Worm (Caenorhabditis elegans) whole organism, L1 larva: ENCODE results near the gene R09B5.11.

Source experiments
- blmp-1 ChIP-seq: fragments of 150-350 bp; optimal IDR thresholded peaks from 2 replicates; lab custom pipeline; 2014; ENCODE audit warnings: missing biosample characterization, missing genetic modification characterization
- ces-1 ChIP-seq: fragments of 150-350 bp; optimal IDR thresholded peaks from 2 replicates; lab custom pipeline; 2014; ENCODE audit warnings: missing biosample characterization, missing genetic modification reagents, missing genetic modification characterization
- fos-1 ChIP-seq: fragments of 150-350 bp; optimal IDR thresholded peaks from 2 replicates; lab custom pipeline; 2014; ENCODE audit warnings: missing biosample characterization, missing genetic modification characterization
- mep-1 ChIP-seq: fragments of 150-350 bp; optimal IDR thresholded peaks from 2 replicates; lab custom pipeline; 2014; ENCODE audit warnings: missing biosample characterization, missing genetic modification characterization
- nhr-237 ChIP-seq: fragments of 150-350 bp; optimal IDR thresholded peaks from 2 replicates; lab custom pipeline; 2014; ENCODE audit warnings: missing biosample characterization, missing genetic modification characterization
- nhr-28 ChIP-seq: fragments of 150-350 bp; optimal IDR thresholded peaks from 2 replicates; lab custom pipeline; 2014; ENCODE audit warnings: missing biosample characterization, missing genetic modification characterization
- nhr-76 ChIP-seq: sonication (generic microtip); optimal IDR thresholded peaks from 2 replicates; lab custom pipeline; 2017; ENCODE audit warnings: missing biosample characterization, missing genetic modification characterization
- snpc-4 ChIP-seq: fragments of 150-350 bp; optimal IDR thresholded peaks from 2 replicates; lab custom pipeline; 2014; ENCODE audit warnings: missing biosample characterization, missing genetic modification characterization
- tbx-2 ChIP-seq: sonication (generic microtip); optimal IDR thresholded peaks from 2 replicates; lab custom pipeline; 2016; ENCODE audit warnings: missing genetic modification characterization, missing compliant biosample characterization
- unc-130 ChIP-seq: fragments of 150-350 bp; optimal IDR thresholded peaks from 2 replicates; lab custom pipeline; 2017; ENCODE audit warnings: missing biosample characterization, missing genetic modification characterization, inconsistent platforms
- unc-62 ChIP-seq: fragments of 150-350 bp; optimal IDR thresholded peaks from 2 replicates; lab custom pipeline; 2014; ENCODE audit warnings: missing biosample characterization, missing genetic modification reagents, missing genetic modification characterization

DNA sequence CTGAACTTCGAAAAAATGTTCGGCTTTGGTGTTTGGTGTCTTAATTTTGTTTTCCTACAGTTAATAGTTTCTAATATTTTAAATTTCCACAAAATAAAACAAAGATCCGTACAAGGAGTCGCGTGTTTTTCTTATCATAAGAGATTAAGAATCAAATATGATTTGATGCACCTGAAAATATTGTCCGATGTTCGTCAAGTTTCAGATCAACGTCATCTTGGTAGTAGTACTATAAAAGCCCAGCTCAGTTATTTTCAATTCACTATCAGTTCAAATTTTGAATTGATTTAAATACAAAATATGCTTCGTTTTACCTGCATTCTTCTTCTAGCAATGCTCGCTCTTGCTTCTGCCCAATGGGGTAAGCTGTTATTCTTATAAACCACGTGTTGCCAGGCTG, 6.1 kb downstream of the R09B5.11 start, which contains the start of gene cnc-5:
- TF ChIP-seq nhr-237 (no peak), nhr-76 (no peak), ces-1 (no peak), unc-62 (GFP tag; lab: Kevin White, UChicago) (no peak), tbx-2 (tag; lab: Kevin White, UChicago) (no peak), blmp-1 (tag; lab: Kevin White, UChicago) (no peak), nhr-28 (tag; lab: Kevin White, UChicago) (no peak), mep-1 (no peak), unc-130 (tag; lab: Kevin White, UChicago) (no peak), fos-1 (tag; lab: Kevin White, UChicago) (no peak), snpc-4 (tag; lab: Kevin White, UChicago) (no peak)
